Worm (Caenorhabditis elegans) whole organism, L3 larva: ENCODE results near the gene F09E5.3.

Experiments used
- aly-2 ChIP-seq: fragments of 150-350 bp; optimal IDR thresholded peaks from 2 replicates; lab custom pipeline; 2014; ENCODE audit warnings: missing biosample characterization, missing genetic modification characterization
- ama-1 ChIP-seq: fragments of 150-350 bp; optimal IDR thresholded peaks from 2 replicates; lab custom pipeline; 2018
- elt-2 ChIP-seq: sonication (generic microtip); optimal IDR thresholded peaks from 2 replicates; lab custom pipeline; 2016; ENCODE audit warnings: missing genetic modification reagents, mild to moderate bottlenecking, missing genetic modification characterization, missing compliant biosample characterization
- nhr-11 ChIP-seq: fragments of 150-350 bp; optimal IDR thresholded peaks from 2 replicates; lab custom pipeline; 2014; ENCODE audit warnings: missing biosample characterization, missing genetic modification characterization
- nhr-12 ChIP-seq: fragments of 150-350 bp; optimal IDR thresholded peaks from 2 replicates; lab custom pipeline; 2014; ENCODE audit warnings: missing biosample characterization, missing genetic modification characterization
- sea-2 ChIP-seq: fragments of 150-350 bp; sonication (generic microtip); optimal IDR thresholded peaks from 4 replicates; lab custom pipeline; 2014; ENCODE audit warnings: missing biosample characterization, missing genetic modification reagents, missing genetic modification characterization
- tbx-2 ChIP-seq: sonication (generic microtip); optimal IDR thresholded peaks from 2 replicates; lab custom pipeline; 2016; ENCODE audit warnings: mild to moderate bottlenecking, missing genetic modification characterization, missing compliant biosample characterization
- ztf-11 ChIP-seq: fragments of 150-350 bp; optimal IDR thresholded peaks from 2 replicates; lab custom pipeline; 2014; ENCODE audit warnings: missing biosample characterization, missing genetic modification characterization

ce11 chrII:5389831-5390323 lies 16.1 kb downstream of the F09E5.3 start, which contains the start of gene ndx-6:
- TF ChIP-seq elt-2 (tag; lab: Kevin White, UChicago) = peak; percentile 79
- TF ChIP-seq ama-1 (lab: Kevin White, UChicago) = peak; percentile 73
- TF ChIP-seq sea-2 (GFP tag; lab: Kevin White, UChicago) = no peak
- TF ChIP-seq nhr-12 (tag; lab: Kevin White, UChicago) = no peak
- TF ChIP-seq nhr-11 (tag; lab: Kevin White, UChicago) = no peak
- TF ChIP-seq tbx-2 (tag; lab: Kevin White, UChicago) = peak; percentile 66
- TF ChIP-seq aly-2 (tag; lab: Kevin White, UChicago) = peak; percentile 5
- TF ChIP-seq ztf-11 = no peak
